Worm (Caenorhabditis elegans) whole organism, L3 larva: ENCODE data around the gene dif-1.
A peak's percentile ranks its signal among the peaks of the same experiment; 100 is the strongest.

Source experiments
- ceh-28 ChIP-seq: fragments of 150-350 bp; optimal IDR thresholded peaks from 2 replicates; lab custom pipeline; 2014; ENCODE audit warnings: missing biosample characterization, missing genetic modification reagents, missing genetic modification characterization
- elt-3 ChIP-seq, 3 experiments: fragments of 150-350 bp in 1 of 3; sonication (generic microtip) in 2 of 3; optimal IDR thresholded peaks; 2 replicates in 2 of 3; 4 replicates in 1 of 3; lab custom pipeline; 2014 to 2017; ENCODE audit warnings: missing biosample characterization in 3 of 3, missing genetic modification characterization in 3 of 3
- jun-1 ChIP-seq: fragments of 150-350 bp; optimal IDR thresholded peaks from 2 replicates; lab custom pipeline; 2014; ENCODE audit warnings: missing biosample characterization, missing genetic modification reagents, missing genetic modification characterization
- nhr-11 ChIP-seq: fragments of 150-350 bp; optimal IDR thresholded peaks from 2 replicates; lab custom pipeline; 2014; ENCODE audit warnings: missing biosample characterization, missing genetic modification characterization
- nhr-23 ChIP-seq: fragments of 150-350 bp; optimal IDR thresholded peaks from 2 replicates; lab custom pipeline; 2014; ENCODE audit warnings: missing biosample characterization, missing genetic modification reagents, missing genetic modification characterization
- nhr-237 ChIP-seq: fragments of 150-350 bp; optimal IDR thresholded peaks from 2 replicates; lab custom pipeline; 2014; ENCODE audit warnings: missing biosample characterization, missing genetic modification characterization
- nhr-28 ChIP-seq: fragments of 150-350 bp; optimal IDR thresholded peaks from 2 replicates; lab custom pipeline; 2014; ENCODE audit warnings: missing biosample characterization, missing genetic modification characterization
- nhr-43 ChIP-seq: sonication (generic microtip); optimal IDR thresholded peaks from 2 replicates; lab custom pipeline; 2016; ENCODE audit warnings: mild to moderate bottlenecking, missing genetic modification characterization, missing compliant biosample characterization; ENCODE audit not compliant: poor library complexity, severe bottlenecking
- pqm-1 ChIP-seq: fragments of 150-350 bp; optimal IDR thresholded peaks from 2 replicates; lab custom pipeline; 2017; ENCODE audit warnings: missing biosample characterization, missing genetic modification characterization, inconsistent platforms
- unc-39 ChIP-seq: sonication (generic microtip); optimal IDR thresholded peaks from 4 replicates; lab custom pipeline; 2017; ENCODE audit warnings: missing biosample characterization, missing genetic modification characterization
- unc-62 ChIP-seq: fragments of 150-350 bp; sonication (generic microtip); optimal IDR thresholded peaks from 4 replicates; lab custom pipeline; 2014; ENCODE audit warnings: missing biosample characterization, missing genetic modification reagents, missing genetic modification characterization
- zag-1 ChIP-seq: fragments of 150-350 bp; optimal IDR thresholded peaks from 2 replicates; lab custom pipeline; 2014; ENCODE audit warnings: missing biosample characterization, missing genetic modification characterization

- TF ChIP-seq zag-1 (tag; lab: Kevin White, UChicago), result no peak
- no peak for TF ChIP-seq unc-62
- TF ChIP-seq nhr-28 (tag; lab: Kevin White, UChicago), result no peak
- no peak for TF ChIP-seq unc-39 (tag; lab: Kevin White, UChicago)
- TF ChIP-seq nhr-23 (tag; lab: Kevin White, UChicago), result peak; percentile 44
- no peak for TF ChIP-seq elt-3 (tag; optimal IDR thresholded peaks at IDR 0.05; lab: Kevin White, UChicago)
- no peak for TF ChIP-seq nhr-43 (tag; lab: Kevin White, UChicago)
- TF ChIP-seq ceh-28, result peak; percentile 41
- no peak for TF ChIP-seq pqm-1
- TF ChIP-seq nhr-237 (tag; lab: Kevin White, UChicago), result no peak
- TF ChIP-seq jun-1 (tag; lab: Kevin White, UChicago), result no peak
- TF ChIP-seq nhr-11 (tag; lab: Kevin White, UChicago), result no peak
Measured at ce11 chrIV:7512617-7513233, 40.1 kb downstream of the dif-1 start, which contains the start of the genes plc-4 and R05G6.4.
